Worm (Caenorhabditis elegans) whole organism, L4/young adult: ENCODE data around the gene C52D10.3.

ENCODE experiments used
- W03F9.2 ChIP-seq: fragments of 150-350 bp; optimal IDR thresholded peaks from 2 replicates; lab custom pipeline; 2014; ENCODE audit warnings: missing biosample characterization, missing genetic modification characterization
- dao-5 ChIP-seq: sonication (generic microtip); optimal IDR thresholded peaks from 2 replicates; lab custom pipeline; 2016; ENCODE audit warnings: missing genotype, missing genetic modification characterization, moderate library complexity, missing compliant biosample characterization
- him-1 ChIP-seq: sonication (generic microtip); optimal IDR thresholded peaks from 2 replicates; lab custom pipeline; 2016; ENCODE audit warnings: missing genotype, missing genetic modification reagents, missing genetic modification characterization, missing compliant biosample characterization

- TF ChIP-seq W03F9.2 (tag; lab: Kevin White, UChicago), result no peak
- TF ChIP-seq him-1 (tag; lab: Kevin White, UChicago), result no peak
- TF ChIP-seq dao-5 (tag; lab: Kevin White, UChicago), result no peak
Observed at ce11 chrIV:17176177-17176576, at the start of gene C52D10.3.
